Worm (Caenorhabditis elegans): ENCODE results near the gene F16F9.1.

- no peak for TF ChIP-seq lin-11 (tag; optimal IDR thresholded peaks at IDR 0.05)
- TF ChIP-seq aly-2 (tag; optimal IDR thresholded peaks at IDR 0.05): no peak
- no peak for TF ChIP-seq peb-1 (tag; optimal IDR thresholded peaks at IDR 0.05)
- no peak for TF ChIP-seq nhr-25 (tag; optimal IDR thresholded peaks at IDR 0.05)
- no peak for TF ChIP-seq ceh-82 (tag; optimal IDR thresholded peaks at IDR 0.05)
- no peak for TF ChIP-seq unc-55 (GFP tag; optimal IDR thresholded peaks at IDR 0.05)
- no peak for TF ChIP-seq skn-1 (tag; optimal IDR thresholded peaks at IDR 0.05)
- no peak for TF ChIP-seq R02D3.7 (tag; optimal IDR thresholded peaks at IDR 0.05)
- TF ChIP-seq nhr-10 (tag; optimal IDR thresholded peaks at IDR 0.05): no peak
- no peak for TF ChIP-seq snpc-4 (tag; optimal IDR thresholded peaks at IDR 0.05)
- no peak for TF ChIP-seq nhr-237 (tag; optimal IDR thresholded peaks at IDR 0.05)
- TF ChIP-seq nhr-129 (tag; optimal IDR thresholded peaks at IDR 0.05): no peak
- TF ChIP-seq nhr-23 (tag; optimal IDR thresholded peaks at IDR 0.05): no peak
- TF ChIP-seq elt-3 (tag; optimal IDR thresholded peaks at IDR 0.05): no peak
Measured at ce11 chrX:8428319-8428888, 17.8 kb upstream of the F16F9.1 start, which contains the start of gene F08F1.3.

Data from whole organism, L2 larva.